Worm (Caenorhabditis elegans) whole organism, L1 larva: ENCODE data around the gene cth-2.

Experiments
- C04F5.9 ChIP-seq: sonication (generic microtip); optimal IDR thresholded peaks from 2 replicates; lab custom pipeline; 2016; ENCODE audit warnings: missing genetic modification characterization, missing compliant biosample characterization
- F16B12.6 ChIP-seq: fragments of 150-350 bp; optimal IDR thresholded peaks from 2 replicates; lab custom pipeline; 2014; ENCODE audit warnings: missing biosample characterization, missing genetic modification characterization
- Y116A8C.19 ChIP-seq: sonication (generic microtip); optimal IDR thresholded peaks from 2 replicates; lab custom pipeline; 2016; ENCODE audit warnings: missing compliant biosample characterization, missing genetic modification characterization, borderline replicate concordance
- aha-1 ChIP-seq: fragments of 150-350 bp; optimal IDR thresholded peaks from 2 replicates; lab custom pipeline; 2014; ENCODE audit warnings: missing biosample characterization, missing genetic modification characterization
- alr-1 ChIP-seq: fragments of 200-800 bp; sonication (Bioruptor generic); optimal IDR thresholded peaks from 2 replicates; lab custom pipeline; 2018; ENCODE audit warnings: borderline replicate concordance, mild to moderate bottlenecking, missing genetic modification characterization, missing compliant biosample characterization
- ama-1 ChIP-seq: fragments of 150-350 bp; optimal IDR thresholded peaks from 2 replicates; lab custom pipeline; 2014
- blmp-1 ChIP-seq: fragments of 150-350 bp; optimal IDR thresholded peaks from 2 replicates; lab custom pipeline; 2014; ENCODE audit warnings: missing biosample characterization, missing genetic modification characterization
- ceh-88 ChIP-seq: fragments of 200-800 bp; sonication (Bioruptor generic); IDR thresholded peaks from 2 replicates; pipeline ENCODE4 v1.3.6; 2022; ENCODE audit warnings: missing genetic modification characterization, missing compliant biosample characterization
- ceh-90 ChIP-seq: sonication (generic microtip); optimal IDR thresholded peaks from 2 replicates; lab custom pipeline; 2016; ENCODE audit warnings: missing genetic modification characterization, missing compliant biosample characterization
- ces-1 ChIP-seq: fragments of 150-350 bp; optimal IDR thresholded peaks from 2 replicates; lab custom pipeline; 2014; ENCODE audit warnings: missing biosample characterization, missing genetic modification reagents, missing genetic modification characterization
- dpl-1 ChIP-seq, 3 experiments: fragments of 150-350 bp in 2 of 3; sonication (generic microtip) in 1 of 3; optimal IDR thresholded peaks; 2 replicates each; lab custom pipeline; 2014 to 2017; ENCODE audit warnings: missing biosample characterization in 3 of 3, missing genetic modification characterization in 3 of 3, missing genetic modification reagents in 3 of 3
- dsc-1 ChIP-seq: sonication (generic microtip); optimal IDR thresholded peaks from 2 replicates; lab custom pipeline; 2016; ENCODE audit warnings: mild to moderate bottlenecking, missing genetic modification characterization, missing compliant biosample characterization
- efl-1 ChIP-seq, 4 experiments: fragments of 150-350 bp; optimal IDR thresholded peaks in 3 of 4; peaks in 1 of 4; 1 replicate in 1 of 4; 2 replicates in 3 of 4; lab custom pipeline; 2014; ENCODE audit warnings: missing biosample characterization in 2 of 4, missing genetic modification characterization in 2 of 4, missing genetic modification reagents in 2 of 4
- efl-3 ChIP-seq: fragments of 200-800 bp; sonication (Bioruptor generic); optimal IDR thresholded peaks from 2 replicates; lab custom pipeline; 2018; ENCODE audit warnings: mild to moderate bottlenecking, missing genetic modification characterization, missing compliant biosample characterization
- egl-13 ChIP-seq: sonication (generic microtip); optimal IDR thresholded peaks from 2 replicates; lab custom pipeline; 2016; ENCODE audit warnings: missing genotype, missing genetic modification reagents, missing genetic modification characterization, missing compliant biosample characterization
- elt-2 ChIP-seq: sonication (generic microtip); optimal IDR thresholded peaks from 2 replicates; lab custom pipeline; 2016; ENCODE audit warnings: missing genetic modification characterization, mild to moderate bottlenecking, inconsistent platforms, missing compliant biosample characterization, missing genetic modification reagents
- elt-3 ChIP-seq, 6 experiments: fragments of 150-350 bp in 1 of 6; sonication (generic microtip); optimal IDR thresholded peaks; 2 replicates each; lab custom pipeline; 2017 to 2018; ENCODE audit warnings: missing biosample characterization in 6 of 6, missing genetic modification characterization in 6 of 6, inconsistent platforms in 1 of 6
- ets-5 ChIP-seq: fragments of 200-800 bp; sonication (Bioruptor generic); IDR thresholded peaks from 2 replicates; pipeline ENCODE4 v1.3.6; 2022; ENCODE audit warnings: missing genetic modification characterization, missing compliant biosample characterization
- fkh-10 ChIP-seq: sonication (generic microtip); optimal IDR thresholded peaks from 2 replicates; lab custom pipeline; 2017; ENCODE audit warnings: missing biosample characterization, missing genetic modification reagents, missing genetic modification characterization
- fkh-4 ChIP-seq: sonication (generic microtip); optimal IDR thresholded peaks from 2 replicates; lab custom pipeline; 2016; ENCODE audit warnings: missing compliant biosample characterization, missing genetic modification characterization, borderline replicate concordance
- fkh-8 ChIP-seq: sonication (generic microtip); optimal IDR thresholded peaks from 2 replicates; lab custom pipeline; 2016; ENCODE audit warnings: mild to moderate bottlenecking, missing genetic modification characterization, missing compliant biosample characterization
- hlh-4 ChIP-seq: sonication (generic microtip); optimal IDR thresholded peaks from 2 replicates; lab custom pipeline; 2016; ENCODE audit warnings: mild to moderate bottlenecking, missing genetic modification characterization, missing compliant biosample characterization
- irx-1 ChIP-seq: sonication (generic microtip); optimal IDR thresholded peaks from 2 replicates; lab custom pipeline; 2016; ENCODE audit warnings: missing genetic modification characterization, missing compliant biosample characterization
- isw-1 ChIP-seq: fragments of 200-800 bp; sonication (Bioruptor generic); IDR thresholded peaks from 2 replicates; pipeline ENCODE4 v1.3.6; 2022; ENCODE audit warnings: missing genetic modification characterization, missing compliant biosample characterization
- jun-1 ChIP-seq: fragments of 150-350 bp; optimal IDR thresholded peaks from 2 replicates; lab custom pipeline; 2014; ENCODE audit warnings: missing biosample characterization, missing genetic modification reagents, missing genetic modification characterization
- lin-15B ChIP-seq: fragments of 150-350 bp; sonication (generic microtip); optimal IDR thresholded peaks from 3 replicates; lab custom pipeline; 2014; ENCODE audit warnings: missing biosample characterization, missing genetic modification characterization
- lin-35 ChIP-seq, 2 experiments: fragments of 150-350 bp; optimal IDR thresholded peaks; 2 replicates each; lab custom pipeline; 2014; ENCODE audit warnings: missing biosample characterization in 2 of 2, missing genetic modification characterization in 2 of 2, missing genetic modification reagents in 2 of 2
- mab-9 ChIP-seq: fragments of 200-800 bp; sonication (Bioruptor generic); IDR thresholded peaks from 2 replicates; pipeline ENCODE4 v1.3.6; 2022; ENCODE audit warnings: missing genetic modification reagents, missing genetic modification characterization, missing compliant biosample characterization
- mdl-1 ChIP-seq, 2 experiments: fragments of 150-350 bp; optimal IDR thresholded peaks; 2 replicates each; lab custom pipeline; 2014 to 2017; ENCODE audit warnings: missing biosample characterization in 2 of 2, missing genetic modification characterization in 2 of 2, inconsistent platforms in 1 of 2
- nhr-11 ChIP-seq: fragments of 150-350 bp; optimal IDR thresholded peaks from 2 replicates; lab custom pipeline; 2014; ENCODE audit warnings: missing biosample characterization, missing genetic modification characterization
- nhr-12 ChIP-seq: sonication (generic microtip); optimal IDR thresholded peaks from 2 replicates; lab custom pipeline; 2017; ENCODE audit warnings: missing biosample characterization, missing genetic modification characterization
- nhr-19 ChIP-seq: fragments of 200-800 bp; sonication (Bioruptor generic); conservative IDR thresholded peaks from 2 replicates; pipeline ENCODE4 v1.3.6; 2022; ENCODE audit warnings: missing genetic modification characterization, missing compliant biosample characterization
- nhr-237 ChIP-seq: fragments of 150-350 bp; optimal IDR thresholded peaks from 2 replicates; lab custom pipeline; 2014; ENCODE audit warnings: missing biosample characterization, missing genetic modification characterization
- nhr-28 ChIP-seq: fragments of 150-350 bp; optimal IDR thresholded peaks from 2 replicates; lab custom pipeline; 2014; ENCODE audit warnings: missing biosample characterization, missing genetic modification characterization
- nhr-47 ChIP-seq: sonication (generic microtip); optimal IDR thresholded peaks from 2 replicates; lab custom pipeline; 2016; ENCODE audit warnings: mild to moderate bottlenecking, missing genetic modification characterization, moderate library complexity, missing compliant biosample characterization
- nhr-77 ChIP-seq: fragments of 150-350 bp; optimal IDR thresholded peaks from 2 replicates; lab custom pipeline; 2014; ENCODE audit warnings: missing biosample characterization, missing genetic modification characterization
- nhr-84 ChIP-seq: sonication (generic microtip); optimal IDR thresholded peaks from 2 replicates; lab custom pipeline; 2017; ENCODE audit warnings: missing biosample characterization, missing genetic modification characterization
- nhr-85 ChIP-seq: sonication (generic microtip); peaks from one replicate; lab custom pipeline; 2016; ENCODE audit warnings: missing genetic modification characterization, inconsistent platforms, missing compliant biosample characterization
- pqm-1 ChIP-seq: sonication (generic microtip); optimal IDR thresholded peaks from 3 replicates; lab custom pipeline; 2017; ENCODE audit warnings: missing biosample characterization, missing genetic modification characterization
- rnt-1 ChIP-seq: sonication (generic microtip); optimal IDR thresholded peaks from 2 replicates; lab custom pipeline; 2016; ENCODE audit warnings: mild to moderate bottlenecking, missing genetic modification characterization, moderate library complexity, missing compliant biosample characterization
- sptf-1 ChIP-seq: fragments of 150-350 bp; optimal IDR thresholded peaks from 2 replicates; lab custom pipeline; 2014; ENCODE audit warnings: missing biosample characterization, missing genetic modification characterization
- sup-37 ChIP-seq: fragments of 200-800 bp; sonication (Bioruptor generic); optimal IDR thresholded peaks from 2 replicates; lab custom pipeline; 2018; ENCODE audit warnings: mild to moderate bottlenecking, missing genetic modification characterization, missing compliant biosample characterization
- swsn-7 ChIP-seq: sonication (generic microtip); optimal IDR thresholded peaks from 2 replicates; lab custom pipeline; 2016; ENCODE audit warnings: missing genetic modification characterization, missing compliant biosample characterization
- tbx-2 ChIP-seq: sonication (generic microtip); optimal IDR thresholded peaks from 2 replicates; lab custom pipeline; 2016; ENCODE audit warnings: missing genetic modification characterization, missing compliant biosample characterization
- tlp-1 ChIP-seq: fragments of 150-350 bp; optimal IDR thresholded peaks from 2 replicates; lab custom pipeline; 2014; ENCODE audit warnings: missing biosample characterization, missing genetic modification characterization
- unc-130 ChIP-seq: fragments of 150-350 bp; optimal IDR thresholded peaks from 2 replicates; lab custom pipeline; 2017; ENCODE audit warnings: missing biosample characterization, missing genetic modification characterization, inconsistent platforms
- unc-62 ChIP-seq: fragments of 150-350 bp; optimal IDR thresholded peaks from 2 replicates; lab custom pipeline; 2014; ENCODE audit warnings: missing biosample characterization, missing genetic modification reagents, missing genetic modification characterization
- unc-98 ChIP-seq: fragments of 200-800 bp; sonication (Bioruptor generic); IDR thresholded peaks from 2 replicates; pipeline ENCODE4 v1.3.6; 2022; ENCODE audit warnings: missing genetic modification characterization, missing compliant biosample characterization
- vab-15 ChIP-seq: sonication (generic microtip); optimal IDR thresholded peaks from 2 replicates; lab custom pipeline; 2017; ENCODE audit warnings: missing genotype, mild to moderate bottlenecking, missing genetic modification characterization, missing compliant biosample characterization
- xbp-1 ChIP-seq: sonication (generic microtip); optimal IDR thresholded peaks from 2 replicates; lab custom pipeline; 2016; ENCODE audit warnings: missing genetic modification characterization, missing compliant biosample characterization
- zag-1 ChIP-seq: fragments of 150-350 bp; optimal IDR thresholded peaks from 2 replicates; lab custom pipeline; 2014; ENCODE audit warnings: missing biosample characterization, missing genetic modification characterization
- zip-4 ChIP-seq: fragments of 200-800 bp; sonication (Bioruptor generic); optimal IDR thresholded peaks from 2 replicates; lab custom pipeline; 2018; ENCODE audit warnings: mild to moderate bottlenecking, missing genetic modification characterization, moderate library complexity, missing compliant biosample characterization
- ztf-4 ChIP-seq: fragments of 150-350 bp; optimal IDR thresholded peaks from 2 replicates; lab custom pipeline; 2014; ENCODE audit warnings: missing biosample characterization, missing genetic modification characterization

The cth-2 gene

DNA sequence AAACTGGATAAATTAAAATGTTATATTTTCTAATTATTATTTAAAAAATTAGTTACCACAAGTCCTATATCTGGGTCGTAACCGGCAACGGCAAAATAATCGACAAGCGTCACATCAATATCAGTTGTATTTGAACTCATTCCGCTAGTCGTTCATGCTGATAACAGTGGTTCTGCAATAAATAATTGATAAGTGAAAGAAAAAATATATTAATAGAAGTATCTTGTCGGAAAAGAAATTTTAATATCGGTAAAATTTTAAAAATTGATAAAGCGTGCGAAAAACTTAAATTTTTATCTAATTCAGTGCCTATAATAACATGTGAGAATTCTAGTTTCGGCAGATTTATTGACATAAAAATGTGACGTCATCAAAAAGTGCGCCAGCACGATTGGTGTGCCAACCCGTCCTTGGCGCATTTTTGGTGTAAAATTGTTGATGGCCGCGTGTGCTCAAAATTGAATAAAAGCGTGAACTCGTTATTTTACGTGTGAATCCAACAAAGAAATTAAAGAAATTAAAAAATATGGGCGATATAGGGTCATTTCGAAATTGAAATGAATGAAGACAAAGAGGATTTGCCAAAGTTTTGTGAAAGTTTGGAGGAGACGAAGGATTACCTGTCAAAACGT lies 35.3 kb downstream of the cth-2 start, which contains the start of the genes lst-6 and lst-5 (continued):
- peak; percentile 47 for TF ChIP-seq fkh-10 (GFP tag; lab: Kevin White, UChicago)
- peak; percentile 58 for TF ChIP-seq isw-1 (GFP tag; lab: Robert Waterston, UW)
- TF ChIP-seq dsc-1 (tag; lab: Kevin White, UChicago) = peak; percentile 70
- TF ChIP-seq lin-15B (tag; lab: Kevin White, UChicago) = peak; percentile 50
- TF ChIP-seq fkh-8 (tag; lab: Kevin White, UChicago) = peak; percentile 74
- TF ChIP-seq egl-13 (tag; lab: Kevin White, UChicago) = peak; percentile 56
- no peak for TF ChIP-seq efl-3 (GFP tag; lab: Kevin White, UChicago)
- TF ChIP-seq ama-1 (lab: Kevin White, UChicago) = no peak
- TF ChIP-seq mab-9 (GFP tag; lab: Robert Waterston, UW) = no peak
- TF ChIP-seq efl-1 (optimal IDR thresholded peaks at IDR 0.05; lab: Kevin White, UChicago) = peak; percentile 61 to 73
- TF ChIP-seq efl-1 (GFP tag; optimal IDR thresholded peaks at IDR 0.05 in 1 of 2; lab: Kevin White, UChicago) = peak; percentile 67 to 97
- no peak for TF ChIP-seq vab-15 (tag; lab: Kevin White, UChicago)
- TF ChIP-seq xbp-1 (tag; lab: Kevin White, UChicago) = peak; percentile 76
- peak; percentile 68 for TF ChIP-seq tbx-2 (tag; lab: Kevin White, UChicago)
- peak; percentile 74 for TF ChIP-seq swsn-7 (tag; lab: Kevin White, UChicago)
- peak; percentile 60 for TF ChIP-seq rnt-1 (tag; lab: Kevin White, UChicago)
- TF ChIP-seq zip-4 = no peak
- peak; percentile 47 for TF ChIP-seq irx-1
- TF ChIP-seq nhr-12 (tag; lab: Kevin White, UChicago) = no peak
- peak; percentile 10 for TF ChIP-seq sup-37 (GFP tag; lab: Kevin White, UChicago)
- TF ChIP-seq pqm-1 = no peak
- peak; percentile 57 for TF ChIP-seq nhr-85 (tag; lab: Kevin White, UChicago)
- no peak for TF ChIP-seq unc-98 (GFP tag; lab: Robert Waterston, UW)
- TF ChIP-seq ceh-90 (tag; lab: Kevin White, UChicago) = no peak
- TF ChIP-seq ces-1 (GFP tag; lab: Kevin White, UChicago) = no peak
- TF ChIP-seq ztf-4 (tag; lab: Kevin White, UChicago) = no peak
- TF ChIP-seq aha-1 (tag; lab: Kevin White, UChicago) = no peak
- no peak for TF ChIP-seq ets-5
- TF ChIP-seq ceh-88 = peak; percentile 62
- no peak for TF ChIP-seq zag-1 (tag; lab: Kevin White, UChicago)
- peak; percentile 39 for TF ChIP-seq nhr-77
- no peak for TF ChIP-seq tlp-1 (tag; lab: Kevin White, UChicago)
- peak; percentile 14 for TF ChIP-seq blmp-1
- peak; percentile 40 for TF ChIP-seq jun-1 (tag; lab: Kevin White, UChicago)
- TF ChIP-seq C04F5.9 = peak; percentile 53
- TF ChIP-seq nhr-47 = peak; percentile 80
- TF ChIP-seq mdl-1 (tag; optimal IDR thresholded peaks at IDR 0.05; lab: Kevin White, UChicago) = peak in 1 of 2 experiments; percentile 42
- TF ChIP-seq nhr-11 = no peak
- TF ChIP-seq dpl-1 (GFP tag; optimal IDR thresholded peaks at IDR 0.05; lab: Kevin White, UChicago) = peak; percentile 34 to 77 (median 73)
- TF ChIP-seq Y116A8C.19 (tag; lab: Kevin White, UChicago) = no peak
- peak; percentile 65 for TF ChIP-seq nhr-19
- TF ChIP-seq nhr-84 = no peak
- no peak for TF ChIP-seq nhr-28 (tag; lab: Kevin White, UChicago)
- TF ChIP-seq sptf-1 (tag; lab: Kevin White, UChicago) = no peak
- TF ChIP-seq fkh-4 (tag; lab: Kevin White, UChicago) = no peak
- TF ChIP-seq unc-62 (GFP tag; lab: Kevin White, UChicago) = no peak
- no peak for TF ChIP-seq nhr-237
- no peak for TF ChIP-seq hlh-4 (tag; lab: Kevin White, UChicago)
- TF ChIP-seq F16B12.6 = peak; percentile 58
- TF ChIP-seq elt-2 (tag; lab: Kevin White, UChicago) = peak; percentile 75
- TF ChIP-seq lin-35 (GFP tag; optimal IDR thresholded peaks at IDR 0.05; lab: Kevin White, UChicago) = peak; percentile 63 to 82
- TF ChIP-seq alr-1 (tag; lab: Kevin White, UChicago) = no peak
- peak; percentile 33 for TF ChIP-seq unc-130 (tag; lab: Kevin White, UChicago)
- TF ChIP-seq elt-3 (tag; optimal IDR thresholded peaks at IDR 0.05; lab: Kevin White, UChicago) = no peak
